Worm (Caenorhabditis elegans) whole organism, L4 larva: Measurements from ENCODE around the gene grsp-3.

ENCODE experiments used
- F26F4.8 ChIP-seq: fragments of 200-800 bp; sonication (Bioruptor generic); conservative IDR thresholded peaks from 2 replicates; pipeline ENCODE4 v1.3.6; 2022; ENCODE audit warnings: missing genetic modification characterization, missing compliant biosample characterization
- F37D6.2 ChIP-seq: sonication (generic microtip); optimal IDR thresholded peaks from 2 replicates; lab custom pipeline; 2016; ENCODE audit warnings: mild to moderate bottlenecking, missing genetic modification characterization, missing compliant biosample characterization
- F44E2.7 ChIP-seq: fragments of 200-800 bp; sonication (Bioruptor generic); IDR thresholded peaks from 2 replicates; pipeline ENCODE4 v2.1.2; 2022; ENCODE audit warnings: missing genetic modification characterization, missing compliant biosample characterization
- T20F7.1 ChIP-seq: fragments of 200-800 bp; sonication (Bioruptor generic); optimal IDR thresholded peaks from 2 replicates; lab custom pipeline; 2018; ENCODE audit warnings: mild to moderate bottlenecking, missing genetic modification characterization, missing compliant biosample characterization
- Y75B8A.6 ChIP-seq: fragments of 200-800 bp; sonication (Bioruptor generic); IDR thresholded peaks from 2 replicates; pipeline ENCODE4 v1.3.6; 2022; ENCODE audit warnings: missing genetic modification reagents, missing genetic modification characterization, missing compliant biosample characterization
- aha-1 ChIP-seq: fragments of 150-350 bp; peaks from one replicate; lab custom pipeline; 2014; ENCODE audit warnings: missing biosample characterization, missing genetic modification characterization
- attf-4 ChIP-seq: sonication (generic microtip); optimal IDR thresholded peaks from 3 replicates; lab custom pipeline; 2017; ENCODE audit warnings: missing biosample characterization, missing genetic modification characterization
- ceh-20 ChIP-seq: fragments of 200-800 bp; sonication (Bioruptor generic); IDR thresholded peaks from 2 replicates; pipeline ENCODE4 v1.3.6; 2022; ENCODE audit warnings: missing genetic modification reagents, missing genetic modification characterization, missing compliant biosample characterization
- ces-1 ChIP-seq: fragments of 150-350 bp; sonication (generic microtip); optimal IDR thresholded peaks from 4 replicates; lab custom pipeline; 2014; ENCODE audit warnings: missing biosample characterization, missing genetic modification reagents, missing genetic modification characterization
- cey-2 ChIP-seq: sonication (generic microtip); optimal IDR thresholded peaks from 3 replicates; lab custom pipeline; 2017; ENCODE audit warnings: missing genetic modification characterization, mild to moderate bottlenecking, missing compliant biosample characterization, antibody characterized with exemption, borderline replicate concordance; ENCODE audit not compliant: insufficient read depth
- daf-16 ChIP-seq, 3 experiments: sonication (generic microtip); optimal IDR thresholded peaks; 2 replicates each; lab custom pipeline; 2016 to 2017; ENCODE audit warnings: missing genetic modification characterization in 3 of 3, missing genetic modification reagents in 3 of 3, mild to moderate bottlenecking in 2 of 3, missing compliant biosample characterization in 2 of 3, missing biosample characterization in 1 of 3, moderate library complexity in 1 of 3
- dpl-1 ChIP-seq: fragments of 150-350 bp; optimal IDR thresholded peaks from 2 replicates; lab custom pipeline; 2014; ENCODE audit warnings: missing biosample characterization, missing genetic modification reagents, missing genetic modification characterization
- duxl-1 ChIP-seq: sonication (generic microtip); optimal IDR thresholded peaks from 2 replicates; lab custom pipeline; 2016; ENCODE audit warnings: mild to moderate bottlenecking, missing genetic modification characterization, moderate library complexity, missing compliant biosample characterization; ENCODE audit not compliant: poor library complexity
- dve-1 ChIP-seq: sonication (generic microtip); optimal IDR thresholded peaks from 2 replicates; lab custom pipeline; 2017; ENCODE audit warnings: antibody characterized with exemption, mild to moderate bottlenecking, missing genetic modification characterization, missing compliant biosample characterization; ENCODE audit not compliant: insufficient read depth
- hlh-30 ChIP-seq: sonication (generic microtip); optimal IDR thresholded peaks from 2 replicates; lab custom pipeline; 2017; ENCODE audit warnings: antibody characterized with exemption, mild to moderate bottlenecking, missing genetic modification characterization, missing compliant biosample characterization; ENCODE audit not compliant: insufficient read depth
- jun-1 ChIP-seq: fragments of 150-350 bp; optimal IDR thresholded peaks from 2 replicates; lab custom pipeline; 2014; ENCODE audit warnings: missing biosample characterization, missing genetic modification reagents, missing genetic modification characterization
- lin-39 ChIP-seq: fragments of 150-350 bp; optimal IDR thresholded peaks from 2 replicates; lab custom pipeline; 2014; ENCODE audit warnings: missing biosample characterization, missing genetic modification reagents, missing genetic modification characterization
- madf-5 ChIP-seq, 2 experiments: fragments of 200-800 bp; sonication (Bioruptor generic); IDR thresholded peaks; 2 replicates each; pipeline ENCODE4 v1.3.6; 2022; ENCODE audit warnings: missing compliant biosample characterization in 2 of 2, missing genetic modification characterization in 2 of 2
- madf-9 ChIP-seq: fragments of 200-800 bp; sonication (Bioruptor generic); conservative IDR thresholded peaks from 2 replicates; pipeline ENCODE4 v1.3.6; 2022; ENCODE audit warnings: missing genetic modification reagents, missing genetic modification characterization, missing compliant biosample characterization
- mdl-1 ChIP-seq, 2 experiments: fragments of 150-350 bp in 1 of 2; sonication (generic microtip) in 1 of 2; optimal IDR thresholded peaks; 2 replicates each; lab custom pipeline; 2014 to 2017; ENCODE audit warnings: missing biosample characterization in 2 of 2, missing genetic modification characterization in 2 of 2
- mxl-2 ChIP-seq: fragments of 200-800 bp; sonication (Bioruptor generic); conservative IDR thresholded peaks from 2 replicates; pipeline ENCODE4 v1.3.6; 2022; ENCODE audit warnings: missing genetic modification reagents, missing genetic modification characterization, missing compliant biosample characterization
- nhr-102 ChIP-seq: sonication (generic microtip); optimal IDR thresholded peaks from 2 replicates; lab custom pipeline; 2016; ENCODE audit warnings: mild to moderate bottlenecking, missing genetic modification characterization, moderate library complexity, missing compliant biosample characterization
- nhr-11 ChIP-seq: fragments of 150-350 bp; optimal IDR thresholded peaks from 2 replicates; lab custom pipeline; 2014; ENCODE audit warnings: missing biosample characterization, missing genetic modification characterization
- nhr-111 ChIP-seq: fragments of 200-800 bp; sonication (Bioruptor generic); optimal IDR thresholded peaks from 2 replicates; lab custom pipeline; 2018; ENCODE audit warnings: mild to moderate bottlenecking, missing genetic modification characterization, missing compliant biosample characterization
- nhr-237 ChIP-seq: sonication (generic microtip); optimal IDR thresholded peaks from 2 replicates; lab custom pipeline; 2017; ENCODE audit warnings: missing biosample characterization, missing genetic modification characterization
- nhr-76 ChIP-seq: fragments of 150-350 bp; optimal IDR thresholded peaks from 2 replicates; lab custom pipeline; 2014; ENCODE audit warnings: missing biosample characterization, missing genetic modification characterization
- pha-4 ChIP-seq, 2 experiments: fragments of 150-350 bp in 1 of 2; fragments of 200-800 bp in 1 of 2; sonication (Bioruptor generic) in 1 of 2; IDR thresholded peaks in 1 of 2; optimal IDR thresholded peaks in 1 of 2; 2 replicates each; pipeline versions ENCODE4 v1.3.6 to Lab custom; 2014 to 2022; ENCODE audit warnings: missing genetic modification characterization in 2 of 2, missing genetic modification reagents in 2 of 2, missing biosample characterization in 1 of 2, missing compliant biosample characterization in 1 of 2
- rbr-2 ChIP-seq: sonication (generic microtip); optimal IDR thresholded peaks from 2 replicates; lab custom pipeline; 2016; ENCODE audit warnings: missing genotype, missing genetic modification characterization, missing compliant biosample characterization
- saeg-2 ChIP-seq: fragments of 200-800 bp; sonication (Bioruptor generic); IDR thresholded peaks from 2 replicates; pipeline ENCODE4 v1.3.6; 2022; ENCODE audit warnings: missing genetic modification reagents, missing genetic modification characterization, missing compliant biosample characterization
- snpc-4 ChIP-seq: fragments of 150-350 bp; optimal IDR thresholded peaks from 2 replicates; lab custom pipeline; 2014; ENCODE audit warnings: missing biosample characterization, missing genetic modification characterization
- spr-3 ChIP-seq: fragments of 200-800 bp; sonication (Bioruptor generic); optimal IDR thresholded peaks from 2 replicates; lab custom pipeline; 2018; ENCODE audit warnings: mild to moderate bottlenecking, missing genetic modification characterization, missing compliant biosample characterization
- tag-97 ChIP-seq: fragments of 200-800 bp; sonication (Bioruptor generic); IDR thresholded peaks from 2 replicates; pipeline ENCODE4 v1.3.6; 2022; ENCODE audit warnings: missing genetic modification characterization, missing compliant biosample characterization
- tra-1 ChIP-seq: fragments of 200-800 bp; sonication (Bioruptor generic); IDR thresholded peaks from 2 replicates; pipeline ENCODE4 v1.3.6; 2022; ENCODE audit warnings: missing genetic modification reagents, missing genetic modification characterization, missing compliant biosample characterization
- unc-130 ChIP-seq: sonication (generic microtip); optimal IDR thresholded peaks from 2 replicates; lab custom pipeline; 2016; ENCODE audit warnings: missing genetic modification reagents, missing genetic modification characterization, missing compliant biosample characterization
- unc-62 ChIP-seq, 3 experiments: fragments of 150-350 bp in 1 of 3; sonication (generic microtip); optimal IDR thresholded peaks in 2 of 3; peaks in 1 of 3; 1 replicate in 1 of 3; 2 replicates in 2 of 3; lab custom pipeline; 2014 to 2017; ENCODE audit warnings: missing biosample characterization in 3 of 3, missing genetic modification characterization in 3 of 3, missing genetic modification reagents in 3 of 3, missing genotype in 1 of 3
- zag-1 ChIP-seq: fragments of 150-350 bp; optimal IDR thresholded peaks from 2 replicates; lab custom pipeline; 2014; ENCODE audit warnings: missing biosample characterization, missing genetic modification characterization

grsp-3 gene

ce11 chrIV:7171222-7171621, 39.5 kb upstream of the grsp-3 start, which contains the start of gene str-220:
Gene str-220, minus strand, starts transcription at chrIV:7171322.
- no peak for TF ChIP-seq Y75B8A.6 (GFP tag; lab: Robert Waterston, UW)
- no peak for TF ChIP-seq attf-4 (tag; lab: Kevin White, UChicago)

ce11 chrIV:7167983-7168760, 36.4 kb upstream of the grsp-3 start, which contains the start of gene skr-16:
Gene skr-16, plus strand, starts transcription at chrIV:7168710.
- TF ChIP-seq T20F7.1, result peak; percentile 21
- TF ChIP-seq tag-97 (GFP tag; lab: Robert Waterston, UW), result no peak
- peak in 1 of 2 experiments; percentile 54 for TF ChIP-seq mdl-1 (tag; optimal IDR thresholded peaks at IDR 0.05; lab: Kevin White, UChicago)
- TF ChIP-seq unc-130 (GFP tag; lab: Kevin White, UChicago), result no peak
- TF ChIP-seq nhr-11, result no peak
- no peak for TF ChIP-seq nhr-237 (tag; lab: Kevin White, UChicago)
- no peak for TF ChIP-seq mxl-2 (GFP tag; lab: Robert Waterston, UW)
- no peak for TF ChIP-seq rbr-2 (tag; lab: Kevin White, UChicago)
- TF ChIP-seq spr-3 (GFP tag; lab: Kevin White, UChicago), result no peak
- no peak for TF ChIP-seq snpc-4 (tag; lab: Kevin White, UChicago)
- no peak for TF ChIP-seq Y75B8A.6 (GFP tag; lab: Robert Waterston, UW)
- no peak for TF ChIP-seq madf-5 (GFP tag; IDR thresholded peaks at IDR 0.05; lab: Robert Waterston, UW)
- no peak for TF ChIP-seq nhr-102
- no peak for TF ChIP-seq F37D6.2 (tag; lab: Kevin White, UChicago)
- peak; percentile 84 for TF ChIP-seq hlh-30 (tag; lab: Kevin White, UChicago)
- peak; percentile 45 for TF ChIP-seq dve-1
- TF ChIP-seq aha-1 (tag; lab: Kevin White, UChicago), result peak; percentile 29
- peak; percentile 48 for TF ChIP-seq dpl-1 (GFP tag; lab: Kevin White, UChicago)
- TF ChIP-seq lin-39 (tag; lab: Kevin White, UChicago), result no peak
- no peak for TF ChIP-seq F44E2.7 (GFP tag; lab: Robert Waterston, UW)
- TF ChIP-seq ceh-20 (GFP tag; lab: Robert Waterston, UW), result no peak
- TF ChIP-seq ces-1 (GFP tag; lab: Kevin White, UChicago), result no peak
- TF ChIP-seq duxl-1, result no peak
- no peak for TF ChIP-seq nhr-76 (tag; lab: Kevin White, UChicago)
- TF ChIP-seq F26F4.8 (GFP tag; lab: Robert Waterston, UW), result no peak
- no peak for TF ChIP-seq daf-16 (GFP tag; optimal IDR thresholded peaks at IDR 0.05; lab: Kevin White, UChicago)
- TF ChIP-seq daf-16 (tag; optimal IDR thresholded peaks at IDR 0.05; lab: Kevin White, UChicago), result peak; percentile 33
- peak in 1 of 2 experiments; percentile 23 for TF ChIP-seq unc-62 (GFP tag; optimal IDR thresholded peaks at IDR 0.05 in 1 of 2; lab: Kevin White, UChicago)
- no peak for TF ChIP-seq unc-62 (tag; optimal IDR thresholded peaks at IDR 0.05; lab: Kevin White, UChicago)
- TF ChIP-seq saeg-2 (GFP tag; lab: Robert Waterston, UW), result no peak
- TF ChIP-seq jun-1, result no peak
- no peak for TF ChIP-seq pha-4 (GFP tag; IDR thresholded peaks at IDR 0.05; lab: Robert Waterston, UW)
- TF ChIP-seq pha-4 (tag; optimal IDR thresholded peaks at IDR 0.05; lab: Kevin White, UChicago), result no peak
- no peak for TF ChIP-seq zag-1 (tag; lab: Kevin White, UChicago)
- TF ChIP-seq madf-9, result no peak
- no peak for TF ChIP-seq tra-1 (GFP tag; lab: Robert Waterston, UW)
- no peak for TF ChIP-seq cey-2 (tag; lab: Kevin White, UChicago)
- TF ChIP-seq nhr-111, result no peak
- TF ChIP-seq, all 104 proteins: peak for 8
